Fruit fly (Drosophila melanogaster) whole organism, embryonic: ENCODE data around the gene AstCC.

Experiments used
- CG10274 ChIP-seq: fragments of 200-800 bp; sonication (Bioruptor generic); optimal IDR thresholded peaks from 3 replicates; lab custom pipeline; 2017; ENCODE audit warnings: missing biosample characterization, mild to moderate bottlenecking, missing genetic modification characterization
- CG10366 ChIP-seq: fragments of 200-800 bp; sonication (Bioruptor generic); IDR thresholded peaks from 2 replicates; pipeline ENCODE4 v1.3.6; 2022; ENCODE audit warnings: missing biosample characterization, missing genetic modification characterization
- CG10654 ChIP-seq: fragments of 200-800 bp; sonication (Bioruptor generic); optimal IDR thresholded peaks from 2 replicates; lab custom pipeline; 2016; ENCODE audit warnings: missing biosample characterization, missing genetic modification characterization
- CG10979 ChIP-seq: fragments of 200-800 bp; sonication (Bioruptor generic); optimal IDR thresholded peaks from 2 replicates; lab custom pipeline; 2018; ENCODE audit warnings: missing biosample characterization, mild to moderate bottlenecking, missing genetic modification characterization, moderate library complexity
- CG11093 ChIP-seq: fragments of 200-800 bp; sonication (Bioruptor generic); IDR thresholded peaks from 3 replicates; pipeline ENCODE4 v1.3.6; 2022; ENCODE audit warnings: missing biosample characterization, missing genetic modification characterization
- CG11398 ChIP-seq: fragments of 200-800 bp; sonication (Bioruptor generic); optimal IDR thresholded peaks from 2 replicates; lab custom pipeline; 2016; ENCODE audit warnings: missing biosample characterization, missing genetic modification characterization
- CG12659 ChIP-seq: fragments of 200-800 bp; sonication (Bioruptor generic); optimal IDR thresholded peaks from 3 replicates; lab custom pipeline; 2017; ENCODE audit warnings: mild to moderate bottlenecking, missing biosample characterization, missing genetic modification reagents, missing genetic modification characterization
- CG12744 ChIP-seq: fragments of 200-800 bp; sonication (Bioruptor generic); optimal IDR thresholded peaks from 2 replicates; lab custom pipeline; 2016; ENCODE audit warnings: missing biosample characterization, missing genetic modification characterization
- CG13287 ChIP-seq: fragments of 200-800 bp; sonication (Bioruptor generic); IDR thresholded peaks from 2 replicates; pipeline ENCODE4 v1.3.6; 2022; ENCODE audit warnings: missing biosample characterization, missing genetic modification characterization; ENCODE audit not compliant: partially characterized antibody
- CG1603 ChIP-seq: fragments of 200-800 bp; sonication (Bioruptor generic); optimal IDR thresholded peaks from 2 replicates; lab custom pipeline; 2019; ENCODE audit warnings: missing biosample characterization, mild to moderate bottlenecking, missing genetic modification characterization, moderate library complexity
- CG16779 ChIP-seq: fragments of 200-800 bp; sonication (Bioruptor generic); IDR thresholded peaks from 2 replicates; pipeline ENCODE4 v1.3.6; 2022; ENCODE audit warnings: missing biosample characterization, missing genetic modification characterization
- CG17328 ChIP-seq: fragments of 200-800 bp; sonication (Bioruptor generic); IDR thresholded peaks from 2 replicates; pipeline ENCODE4 v1.3.6; 2022; ENCODE audit warnings: missing biosample characterization, missing genetic modification characterization
- CG17361 ChIP-seq: fragments of 200-800 bp; sonication (Bioruptor generic); IDR thresholded peaks from 3 replicates; pipeline ENCODE4 v1.3.6; 2022; ENCODE audit warnings: missing biosample characterization, missing genetic modification characterization
- CG17802 ChIP-seq: fragments of 200-800 bp; sonication (Bioruptor generic); optimal IDR thresholded peaks from 2 replicates; lab custom pipeline; 2018; ENCODE audit warnings: missing biosample characterization, mild to moderate bottlenecking, missing genetic modification characterization, moderate library complexity
- CG2116 ChIP-seq: fragments of 200-800 bp; sonication (Bioruptor generic); optimal IDR thresholded peaks from 3 replicates; lab custom pipeline; 2018; ENCODE audit warnings: missing biosample characterization, mild to moderate bottlenecking, missing genetic modification characterization
- CG2120 ChIP-seq: fragments of 200-800 bp; sonication (Bioruptor generic); optimal IDR thresholded peaks from 3 replicates; lab custom pipeline; 2016; ENCODE audit warnings: missing biosample characterization, missing genetic modification characterization
- CG31388 ChIP-seq: fragments of 200-800 bp; sonication (Bioruptor generic); optimal IDR thresholded peaks from 2 replicates; lab custom pipeline; 2016; ENCODE audit warnings: missing biosample characterization, missing genetic modification characterization
- CG32767 ChIP-seq: fragments of 200-800 bp; sonication (Bioruptor generic); IDR thresholded peaks from 2 replicates; pipeline ENCODE4 v1.3.6; 2022; ENCODE audit warnings: missing biosample characterization, missing genetic modification characterization
- CG34422 ChIP-seq: fragments of 200-800 bp; sonication (Bioruptor generic); IDR thresholded peaks from 3 replicates; pipeline ENCODE4 v1.3.6; 2022; ENCODE audit warnings: missing biosample characterization, missing genetic modification characterization
- CG4282 ChIP-seq: fragments of 200-800 bp; sonication (Bioruptor generic); optimal IDR thresholded peaks from 2 replicates; lab custom pipeline; 2016; ENCODE audit warnings: missing biosample characterization, missing genetic modification characterization
- CG4404 ChIP-seq: fragments of 200-800 bp; sonication (Bioruptor generic); IDR thresholded peaks from 2 replicates; pipeline ENCODE4 v1.3.6; 2022; ENCODE audit warnings: missing biosample characterization, missing genetic modification characterization
- CG6683 ChIP-seq: fragments of 200-800 bp; sonication (Bioruptor generic); optimal IDR thresholded peaks from 2 replicates; lab custom pipeline; 2017; ENCODE audit warnings: missing biosample characterization, mild to moderate bottlenecking, missing genetic modification characterization, missing genetic modification reagents
- CG7928 ChIP-seq: fragments of 200-800 bp; sonication (Bioruptor generic); optimal IDR thresholded peaks from 2 replicates; lab custom pipeline; 2017; ENCODE audit warnings: missing biosample characterization, mild to moderate bottlenecking, missing genetic modification characterization
- CG8281 ChIP-seq: fragments of 200-800 bp; sonication (Bioruptor generic); optimal IDR thresholded peaks from 2 replicates; lab custom pipeline; 2018; ENCODE audit warnings: missing biosample characterization, mild to moderate bottlenecking, missing genetic modification characterization, moderate library complexity
- CG8290 ChIP-seq, 3 experiments: fragments of 200-800 bp; sonication (Bioruptor generic); optimal IDR thresholded peaks; 2 replicates each; lab custom pipeline; 2016 to 2019; ENCODE audit warnings: missing biosample characterization in 3 of 3, missing genetic modification characterization in 3 of 3, mild to moderate bottlenecking in 2 of 3, moderate library complexity in 1 of 3
- CG9215 ChIP-seq: fragments of 200-800 bp; sonication (Bioruptor generic); IDR thresholded peaks from 2 replicates; pipeline ENCODE4 v1.3.6; 2022; ENCODE audit warnings: missing biosample characterization, missing genetic modification characterization
- D19B ChIP-seq: fragments of 200-800 bp; sonication (Bioruptor generic); optimal IDR thresholded peaks from 2 replicates; lab custom pipeline; 2017; ENCODE audit warnings: missing biosample characterization, mild to moderate bottlenecking, missing genetic modification characterization
- Dbx ChIP-seq: fragments of 200-800 bp; sonication (Bioruptor generic); IDR thresholded peaks from 3 replicates; pipeline ENCODE4 v1.3.6; 2022; ENCODE audit warnings: missing biosample characterization, missing genetic modification characterization
- Deaf1 ChIP-seq: fragments of 200-800 bp; optimal IDR thresholded peaks from 3 replicates; lab custom pipeline; 2019; ENCODE audit warnings: missing biosample characterization, mild to moderate bottlenecking, missing genetic modification characterization, moderate library complexity
- Ets65A ChIP-seq: fragments of 200-800 bp; sonication (Bioruptor generic); peaks from one replicate; lab custom pipeline; 2016; ENCODE audit warnings: missing biosample characterization, missing genetic modification characterization
- HLH54F ChIP-seq: fragments of 200-800 bp; sonication (Bioruptor generic); optimal IDR thresholded peaks from 3 replicates; lab custom pipeline; 2016; ENCODE audit warnings: missing biosample characterization, missing genetic modification characterization
- Hmx ChIP-seq: fragments of 200-800 bp; sonication (Bioruptor generic); optimal IDR thresholded peaks from 2 replicates; lab custom pipeline; 2016; ENCODE audit warnings: missing biosample characterization, missing genetic modification characterization
- PHDP ChIP-seq: fragments of 200-800 bp; sonication (Bioruptor generic); optimal IDR thresholded peaks from 3 replicates; lab custom pipeline; 2018; ENCODE audit warnings: missing biosample characterization, mild to moderate bottlenecking, missing genetic modification characterization, moderate library complexity
- Sox102F ChIP-seq: fragments of 200-800 bp; sonication (Bioruptor generic); optimal IDR thresholded peaks from 2 replicates; lab custom pipeline; 2018; ENCODE audit warnings: missing biosample characterization, mild to moderate bottlenecking, missing genetic modification characterization, moderate library complexity
- Usf ChIP-seq: fragments of 200-800 bp; sonication (Bioruptor generic); optimal IDR thresholded peaks from 2 replicates; lab custom pipeline; 2017; ENCODE audit warnings: missing genotype, missing biosample characterization, missing genetic modification characterization
- cad ChIP-seq: fragments of >200 bp; optimal IDR thresholded peaks from 2 replicates; lab custom pipeline; 2017; ENCODE audit warnings: missing biosample characterization, missing genetic modification characterization
- dmrt11E ChIP-seq: fragments of 200-800 bp; sonication (Bioruptor generic); optimal IDR thresholded peaks from 3 replicates; lab custom pipeline; 2018; ENCODE audit warnings: missing biosample characterization, mild to moderate bottlenecking, missing genetic modification characterization, moderate library complexity
- fd96Cb ChIP-seq: fragments of 200-800 bp; sonication (Bioruptor generic); optimal IDR thresholded peaks from 2 replicates; lab custom pipeline; 2018; ENCODE audit warnings: missing biosample characterization, mild to moderate bottlenecking, missing genetic modification characterization, moderate library complexity
- fu2 ChIP-seq: fragments of 200-800 bp; sonication (Bioruptor generic); optimal IDR thresholded peaks from 2 replicates; lab custom pipeline; 2016; ENCODE audit warnings: missing biosample characterization, missing genetic modification characterization
- gsb-n ChIP-seq: fragments of 200-800 bp; sonication (Bioruptor generic); optimal IDR thresholded peaks from 3 replicates; lab custom pipeline; 2018; ENCODE audit warnings: missing biosample characterization, mild to moderate bottlenecking, missing genetic modification characterization
- kay ChIP-seq: fragments of 200-800 bp; sonication (Bioruptor generic); optimal IDR thresholded peaks from 2 replicates; lab custom pipeline; 2016; ENCODE audit warnings: missing biosample characterization, missing genetic modification characterization
- ken ChIP-seq: fragments of 200-800 bp; sonication (Bioruptor generic); IDR thresholded peaks from 3 replicates; pipeline ENCODE4 v1.3.6; 2022; ENCODE audit warnings: missing biosample characterization, missing genetic modification characterization
- pan ChIP-seq, 4 experiments: fragments of >200 bp in 3 of 4; fragments of 200-800 bp in 1 of 4; sonication (Bioruptor generic) in 1 of 4; optimal IDR thresholded peaks in 3 of 4; IDR thresholded peaks in 1 of 4; 2 replicates each; pipeline versions ENCODE4 v1.3.6 to Lab custom; 2017 to 2022; ENCODE audit warnings: missing biosample characterization in 2 of 4, missing genetic modification characterization in 2 of 4, mixed read lengths in 1 of 4
- pnt ChIP-seq: fragments of 200-800 bp; sonication (Bioruptor generic); optimal IDR thresholded peaks from 3 replicates; lab custom pipeline; 2016; ENCODE audit warnings: missing biosample characterization, missing genetic modification characterization
- pum ChIP-seq: fragments of 200-800 bp; sonication (Bioruptor generic); optimal IDR thresholded peaks from 2 replicates; lab custom pipeline; 2016; ENCODE audit warnings: missing biosample characterization, missing genetic modification characterization
- sc ChIP-seq, 3 experiments: fragments of >200 bp in 2 of 3; fragments of 200-800 bp in 1 of 3; sonication (Bioruptor generic) in 1 of 3; optimal IDR thresholded peaks; 2 replicates in 2 of 3; 3 replicates in 1 of 3; lab custom pipeline; 2017; ENCODE audit warnings: mild to moderate bottlenecking in 1 of 3, missing biosample characterization in 1 of 3, missing genetic modification characterization in 1 of 3, missing genetic modification reagents in 1 of 3
- slou ChIP-seq: fragments of 200-800 bp; sonication (Bioruptor generic); optimal IDR thresholded peaks from 3 replicates; lab custom pipeline; 2016; ENCODE audit warnings: missing biosample characterization, missing genetic modification characterization
- sqz ChIP-seq: fragments of 200-800 bp; sonication (Bioruptor generic); optimal IDR thresholded peaks from 3 replicates; lab custom pipeline; 2018; ENCODE audit warnings: missing biosample characterization, mild to moderate bottlenecking, missing genetic modification characterization
- sug ChIP-seq: fragments of 200-800 bp; optimal IDR thresholded peaks from 2 replicates; lab custom pipeline; 2019; ENCODE audit warnings: missing biosample characterization, mild to moderate bottlenecking, missing genetic modification characterization, moderate library complexity

AstCC gene

dm6 chr2L:11106562-11106962 is 21.5 kb upstream of the AstCC start, which contains the start of gene Reps (continued):
- peak; percentile 94 for TF ChIP-seq CG2116 (GFP tag; lab: Kevin White, UChicago)
- TF ChIP-seq CG11398 (GFP tag; lab: Kevin White, UChicago), result peak; percentile 93
- peak; percentile 99 for TF ChIP-seq Dbx (GFP tag; lab: Robert Waterston, UW)
- no peak for TF ChIP-seq sc (optimal IDR thresholded peaks at IDR 0.05; lab: Kevin White, UChicago)
- TF ChIP-seq sc (GFP tag; optimal IDR thresholded peaks at IDR 0.05; lab: Kevin White, UChicago), result peak; percentile 99
- peak; percentile 99 for TF ChIP-seq CG17328 (GFP tag; lab: Robert Waterston, UW)
- peak; percentile 97 for TF ChIP-seq CG12744 (GFP tag; lab: Kevin White, UChicago)
- TF ChIP-seq Sox102F (GFP tag; lab: Kevin White, UChicago), result peak; percentile 98
- TF ChIP-seq CG6683 (GFP tag; lab: Kevin White, UChicago), result peak; percentile 95
- TF ChIP-seq Ets65A (GFP tag; lab: Kevin White, UChicago), result peak; percentile 100
- peak; percentile 98 for TF ChIP-seq HLH54F (GFP tag; lab: Kevin White, UChicago)
- TF ChIP-seq CG1603 (tag; lab: Kevin White, UChicago), result peak; percentile 98
- TF ChIP-seq pan (optimal IDR thresholded peaks at IDR 0.05; lab: Kevin White, UChicago), result no peak
- peak in 1 of 2 experiments; percentile 99 for TF ChIP-seq pan (GFP tag; optimal IDR thresholded peaks at IDR 0.05 in 1 of 2, IDR thresholded peaks at IDR 0.05 in 1 of 2)
- peak; percentile 100 for TF ChIP-seq CG34422 (GFP tag; lab: Robert Waterston, UW)
- TF ChIP-seq CG13287, result peak; percentile 81
- no peak for TF ChIP-seq Deaf1 (tag; lab: Kevin White, UChicago)
- peak; percentile 92 for TF ChIP-seq CG10274 (GFP tag; lab: Kevin White, UChicago)
- TF ChIP-seq cad (GFP tag; lab: Kevin White, UChicago), result no peak
- TF ChIP-seq CG17361 (GFP tag; lab: Robert Waterston, UW), result peak; percentile 99
- TF ChIP-seq Usf, result peak; percentile 98
- peak; percentile 98 for TF ChIP-seq kay (GFP tag; lab: Kevin White, UChicago)
- TF ChIP-seq CG4282 (GFP tag; lab: Kevin White, UChicago), result peak; percentile 92
- peak; percentile 99 for TF ChIP-seq CG2120 (GFP tag; lab: Kevin White, UChicago)
- TF ChIP-seq CG4404, result peak; percentile 100
- peak; percentile 99 for TF ChIP-seq CG10654 (GFP tag; lab: Kevin White, UChicago)
- TF ChIP-seq fd96Cb (tag; lab: Kevin White, UChicago), result peak; percentile 99
- TF ChIP-seq CG7928 (GFP tag; lab: Kevin White, UChicago), result peak; percentile 100
- peak; percentile 97 for TF ChIP-seq fu2 (GFP tag; lab: Kevin White, UChicago)
- peak; percentile 98 for TF ChIP-seq pum (GFP tag; lab: Kevin White, UChicago)
- TF ChIP-seq CG8281 (tag; lab: Kevin White, UChicago), result peak; percentile 90
- TF ChIP-seq CG8290 (GFP tag; optimal IDR thresholded peaks at IDR 0.05; lab: Kevin White, UChicago), result peak; percentile 99
- TF ChIP-seq CG8290 (tag; optimal IDR thresholded peaks at IDR 0.05; lab: Kevin White, UChicago), result peak; percentile 96
- peak; percentile 98 for TF ChIP-seq pnt (GFP tag; lab: Kevin White, UChicago)
- peak; percentile 99 for TF ChIP-seq CG10979 (tag; lab: Kevin White, UChicago)
- TF ChIP-seq CG10366 (GFP tag; lab: Robert Waterston, UW), result peak; percentile 99
- TF ChIP-seq CG16779 (GFP tag; lab: Robert Waterston, UW), result peak; percentile 95
- peak; percentile 98 for TF ChIP-seq CG9215
- TF ChIP-seq CG11093, result peak; percentile 99
- TF ChIP-seq sug (tag; lab: Kevin White, UChicago), result peak; percentile 97
- peak; percentile 99 for TF ChIP-seq dmrt11E (tag; lab: Kevin White, UChicago)
- TF ChIP-seq ken (GFP tag; lab: Robert Waterston, UW), result peak; percentile 99
- TF ChIP-seq Hmx (GFP tag; lab: Kevin White, UChicago), result peak; percentile 96
- TF ChIP-seq gsb-n, result peak; percentile 98
- peak; percentile 99 for TF ChIP-seq CG12659 (GFP tag; lab: Kevin White, UChicago)
- peak; percentile 96 for TF ChIP-seq sqz (GFP tag; lab: Kevin White, UChicago)
- peak; percentile 91 for TF ChIP-seq CG17802
- TF ChIP-seq PHDP (tag; lab: Kevin White, UChicago), result peak; percentile 98
- peak; percentile 99 for TF ChIP-seq slou (GFP tag; lab: Kevin White, UChicago)
- peak; percentile 94 for TF ChIP-seq D19B (GFP tag; lab: Kevin White, UChicago)
- TF ChIP-seq CG31388, result peak; percentile 97
- peak; percentile 97 for TF ChIP-seq CG32767 (GFP tag; lab: Robert Waterston, UW)
